Worm (Caenorhabditis elegans): ENCODE measurements around the gene mrt-2.

ce11 chrIII:11781800-11782199 lies 35.2 kb downstream of the mrt-2 start, which contains the start of gene srd-74:
- no peak for TF ChIP-seq alr-1 (tag; optimal IDR thresholded peaks at IDR 0.05; ENCODE audit: borderline replicate concordance)
- TF ChIP-seq unc-62 (GFP tag; optimal IDR thresholded peaks at IDR 0.05), result no peak
- TF ChIP-seq ztf-4 (tag; optimal IDR thresholded peaks at IDR 0.05), result no peak
- no peak for TF ChIP-seq ceh-90 (tag; optimal IDR thresholded peaks at IDR 0.05)
- no peak for TF ChIP-seq fkh-10 (GFP tag; optimal IDR thresholded peaks at IDR 0.05)
- TF ChIP-seq mdl-1 (tag; optimal IDR thresholded peaks at IDR 0.05), result no peak

All from whole organism, L1 larva.